Worm (Caenorhabditis elegans) whole organism, early embryonic: Measurements from ENCODE around the gene lat-2.

Source experiments
- B0310.2 ChIP-seq: sonication (generic microtip); optimal IDR thresholded peaks from 2 replicates; lab custom pipeline; 2016; ENCODE audit warnings: mild to moderate bottlenecking, missing genetic modification characterization, missing compliant biosample characterization
- F13C5.2 ChIP-seq: sonication (generic microtip); optimal IDR thresholded peaks from 2 replicates; lab custom pipeline; 2017; ENCODE audit warnings: mild to moderate bottlenecking, missing genetic modification characterization, inconsistent platforms, missing compliant biosample characterization
- aly-1 ChIP-seq: sonication (generic microtip); optimal IDR thresholded peaks from 2 replicates; lab custom pipeline; 2016; ENCODE audit warnings: missing genetic modification characterization, missing compliant biosample characterization
- ama-1 ChIP-seq: fragments of 150-350 bp; optimal IDR thresholded peaks from 2 replicates; lab custom pipeline; 2014
- ceh-13 ChIP-seq: fragments of 200-800 bp; sonication (Bioruptor generic); optimal IDR thresholded peaks from 2 replicates; lab custom pipeline; 2018; ENCODE audit warnings: mild to moderate bottlenecking, missing genetic modification characterization, missing compliant biosample characterization
- ceh-36 ChIP-seq: sonication (generic microtip); optimal IDR thresholded peaks from 2 replicates; lab custom pipeline; 2016; ENCODE audit warnings: missing genetic modification characterization, inconsistent platforms, missing compliant biosample characterization
- ets-7 ChIP-seq: sonication (generic microtip); optimal IDR thresholded peaks from 2 replicates; lab custom pipeline; 2016; ENCODE audit warnings: missing genotype, missing genetic modification characterization, missing compliant biosample characterization
- flt-1 ChIP-seq: fragments of 200-800 bp; sonication (Bioruptor generic); IDR thresholded peaks from 2 replicates; pipeline ENCODE4 v1.3.6; 2022; ENCODE audit warnings: missing genetic modification characterization, missing compliant biosample characterization
- hmbx-1 ChIP-seq: sonication (generic microtip); optimal IDR thresholded peaks from 2 replicates; lab custom pipeline; 2016; ENCODE audit warnings: mild to moderate bottlenecking, missing genetic modification characterization, missing compliant biosample characterization
- hmg-4 ChIP-seq: fragments of 200-800 bp; sonication (Bioruptor generic); optimal IDR thresholded peaks from 2 replicates; lab custom pipeline; 2018; ENCODE audit warnings: mild to moderate bottlenecking, missing genetic modification characterization, missing compliant biosample characterization
- hnd-1 ChIP-seq: sonication (generic microtip); optimal IDR thresholded peaks from 2 replicates; lab custom pipeline; 2016; ENCODE audit warnings: missing genetic modification characterization, missing compliant biosample characterization
- pes-1 ChIP-seq: fragments of 200-800 bp; sonication (Bioruptor generic); IDR thresholded peaks from 2 replicates; pipeline ENCODE4 v1.3.6; 2022; ENCODE audit warnings: missing genetic modification reagents, missing genetic modification characterization, missing compliant biosample characterization
- scrt-1 ChIP-seq: fragments of 200-800 bp; sonication (Bioruptor generic); IDR thresholded peaks from 2 replicates; pipeline ENCODE4 v1.3.6; 2022; ENCODE audit warnings: missing genetic modification characterization, missing compliant biosample characterization
- sea-1 ChIP-seq: fragments of 200-800 bp; sonication (Bioruptor generic); conservative IDR thresholded peaks from 2 replicates; pipeline ENCODE4 v1.3.6; 2022; ENCODE audit warnings: missing genetic modification characterization, missing compliant biosample characterization
- tbx-11 ChIP-seq: fragments of 200-800 bp; sonication (Bioruptor generic); IDR thresholded peaks from 2 replicates; pipeline ENCODE4 v1.3.6; 2022; ENCODE audit warnings: missing genetic modification characterization, missing compliant biosample characterization
- tbx-37 ChIP-seq: fragments of 200-800 bp; sonication (Bioruptor generic); conservative IDR thresholded peaks from 2 replicates; pipeline ENCODE4 v1.3.6; 2022; ENCODE audit warnings: missing genetic modification reagents, missing genetic modification characterization, missing compliant biosample characterization
- tra-4 ChIP-seq: sonication (generic microtip); optimal IDR thresholded peaks from 2 replicates; lab custom pipeline; 2017; ENCODE audit warnings: missing genetic modification characterization, missing compliant biosample characterization

The lat-2 gene

ce11 chrII:4344317-4344716 lies 14.5 kb upstream of the lat-2 start:
- no peak for TF ChIP-seq ceh-13 (GFP tag; lab: Kevin White, UChicago)
- TF ChIP-seq tbx-37 (GFP tag; lab: Robert Waterston, UW): no peak

ce11 chrII:4350888-4351287 lies 8.0 kb upstream of the lat-2 start, which contains the start of gene H20J04.9:
TSS of gene H20J04.9 (plus strand) at chrII:4351188.
- TF ChIP-seq scrt-1 (GFP tag; lab: Robert Waterston, UW) (no peak), ceh-36 (no peak), flt-1 (GFP tag; lab: Robert Waterston, UW) (no peak), hnd-1 (tag; lab: Kevin White, UChicago) (no peak), hmg-4 (GFP tag; lab: Kevin White, UChicago) (no peak), ets-7 (tag; lab: Kevin White, UChicago) (no peak), B0310.2 (no peak), ceh-13 (GFP tag; lab: Kevin White, UChicago) (no peak), tbx-37 (GFP tag; lab: Robert Waterston, UW) (no peak), sea-1 (GFP tag; lab: Robert Waterston, UW) (no peak), tbx-11 (no peak)

ce11 chrII:4355217-4355616 lies 3.6 kb upstream of the lat-2 start, which contains the start of the genes H20J04.7 and H20J04.1:
TSS of gene H20J04.7 (minus strand) at chrII:4355317.
TSS of gene H20J04.1 (plus strand) at chrII:4355613.
- no peak for TF ChIP-seq ama-1
- no peak for TF ChIP-seq hmg-4 (GFP tag; lab: Kevin White, UChicago)
- TF ChIP-seq ceh-13 (GFP tag; lab: Kevin White, UChicago): no peak
- TF ChIP-seq sea-1 (GFP tag; lab: Robert Waterston, UW): no peak
- TF ChIP-seq flt-1 (GFP tag; lab: Robert Waterston, UW): no peak
- TF ChIP-seq tbx-11: no peak
- TF ChIP-seq hnd-1 (tag; lab: Kevin White, UChicago): no peak
- no peak for TF ChIP-seq hmbx-1
- no peak for TF ChIP-seq aly-1
- no peak for TF ChIP-seq pes-1
- no peak for TF ChIP-seq ceh-36
- TF ChIP-seq B0310.2: no peak
- no peak for TF ChIP-seq scrt-1 (GFP tag; lab: Robert Waterston, UW)
- TF ChIP-seq ets-7 (tag; lab: Kevin White, UChicago): no peak
- TF ChIP-seq tbx-37 (GFP tag; lab: Robert Waterston, UW): no peak

- TF ChIP-seq tbx-37 (GFP tag; lab: Robert Waterston, UW) (no peak), F13C5.2 (tag; lab: Kevin White, UChicago) (no peak), hnd-1 (tag; lab: Kevin White, UChicago) (no peak), ceh-36 (no peak)
Measured at ce11 chrII:4359219-4359618, 354 bp downstream of the lat-2 start.

ce11 chrII:4362088-4362487 lies 3.2 kb downstream of the lat-2 start:
- TF ChIP-seq B0310.2 (no peak), sea-1 (GFP tag; lab: Robert Waterston, UW) (no peak), ceh-36 (no peak), scrt-1 (GFP tag; lab: Robert Waterston, UW) (no peak), tra-4 (tag; lab: Kevin White, UChicago) (no peak), pes-1 (no peak), ets-7 (tag; lab: Kevin White, UChicago) (no peak)

- no peak for TF ChIP-seq pes-1
- no peak for TF ChIP-seq ceh-13 (GFP tag; lab: Kevin White, UChicago)
- no peak for TF ChIP-seq tbx-37 (GFP tag; lab: Robert Waterston, UW)
- no peak for TF ChIP-seq scrt-1 (GFP tag; lab: Robert Waterston, UW)
- TF ChIP-seq hmg-4 (GFP tag; lab: Kevin White, UChicago): no peak
- no peak for TF ChIP-seq tbx-11
- no peak for TF ChIP-seq sea-1 (GFP tag; lab: Robert Waterston, UW)
- TF ChIP-seq F13C5.2 (tag; lab: Kevin White, UChicago): no peak
- TF ChIP-seq tra-4 (tag; lab: Kevin White, UChicago): no peak
- TF ChIP-seq hmbx-1: no peak
- no peak for TF ChIP-seq ceh-36
- TF ChIP-seq B0310.2: no peak
- TF ChIP-seq ets-7 (tag; lab: Kevin White, UChicago): no peak
- TF ChIP-seq aly-1: no peak
- TF ChIP-seq flt-1 (GFP tag; lab: Robert Waterston, UW): no peak
- TF ChIP-seq ama-1: no peak
- no peak for TF ChIP-seq hnd-1 (tag; lab: Kevin White, UChicago)
Measured at ce11 chrII:4367923-4368322, 9.1 kb downstream of the lat-2 start, which contains the start of gene try-9. TSS of gene try-9 (plus strand) at chrII:4368223.

ce11 chrII:4369715-4370114 lies 10.8 kb downstream of the lat-2 start:
- no peak for TF ChIP-seq F13C5.2 (tag; lab: Kevin White, UChicago)

ce11 chrII:4370842-4371241 lies 12.0 kb downstream of the lat-2 start:
- TF ChIP-seq ceh-36: no peak
- no peak for TF ChIP-seq tbx-37 (GFP tag; lab: Robert Waterston, UW)
- TF ChIP-seq hmbx-1: no peak
- no peak for TF ChIP-seq flt-1 (GFP tag; lab: Robert Waterston, UW)
- TF ChIP-seq B0310.2: no peak
- TF ChIP-seq hnd-1 (tag; lab: Kevin White, UChicago): no peak
- no peak for TF ChIP-seq tbx-11
- TF ChIP-seq ama-1: no peak
- TF ChIP-seq hmg-4 (GFP tag; lab: Kevin White, UChicago): no peak
- TF ChIP-seq ets-7 (tag; lab: Kevin White, UChicago): no peak
- TF ChIP-seq scrt-1 (GFP tag; lab: Robert Waterston, UW): no peak
- TF ChIP-seq aly-1: no peak
- TF ChIP-seq F13C5.2 (tag; lab: Kevin White, UChicago): no peak
- TF ChIP-seq tra-4 (tag; lab: Kevin White, UChicago): no peak
